Fruit fly (Drosophila melanogaster): ENCODE measurements around the gene BI-1.

DNA sequence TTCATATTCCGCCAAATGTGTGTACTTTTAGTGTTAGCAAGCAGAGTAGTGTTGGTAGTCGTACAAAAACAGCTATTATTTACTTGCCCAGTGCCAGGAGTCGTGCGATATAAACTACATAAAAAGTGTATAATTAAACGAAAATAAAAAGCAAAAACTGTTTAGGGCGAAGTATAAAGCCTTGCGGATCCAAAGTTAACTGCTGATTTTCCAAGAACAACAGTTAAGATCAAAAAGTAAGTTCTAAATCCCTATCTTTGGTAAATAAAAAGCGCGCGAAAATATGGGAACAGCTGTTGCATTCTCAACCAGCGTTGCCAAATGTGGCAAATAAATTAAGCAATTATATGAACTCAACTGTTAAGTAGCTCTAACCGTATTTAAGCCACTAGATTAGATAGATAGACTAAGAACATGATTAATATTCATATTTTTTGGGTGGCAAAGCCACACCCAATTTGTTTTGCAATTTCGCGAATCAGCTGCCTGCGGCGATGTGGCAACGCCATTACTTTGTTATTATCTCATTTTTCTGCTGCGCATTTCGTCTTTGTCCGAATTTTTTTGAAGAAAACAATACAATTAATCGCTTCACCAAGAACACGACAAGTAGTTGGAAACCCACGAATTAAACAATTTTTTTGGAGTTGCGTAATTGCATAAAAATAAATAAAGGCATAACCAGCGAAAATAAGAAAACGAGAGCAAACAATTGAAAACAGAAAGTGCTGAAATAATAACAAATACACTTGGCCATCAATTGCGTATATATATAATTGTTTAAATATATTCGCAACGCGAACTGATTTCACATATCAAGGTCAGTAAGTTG, 31.7 kb upstream of the BI-1 start, which contains the start of the genes Prim1 and CG7083:
- TF ChIP-seq OdsH (GFP tag; optimal IDR thresholded peaks at IDR 0.05) (peak; percentile 76), Lpt (GFP tag; optimal IDR thresholded peaks at IDR 0.05) (no peak), Met (GFP tag; optimal IDR thresholded peaks at IDR 0.05) (no peak), Sox102F (GFP tag; optimal IDR thresholded peaks at IDR 0.05) (peak; percentile 69), CG6792 (GFP tag; optimal IDR thresholded peaks at IDR 0.05) (peak; percentile 45), topi (GFP tag; optimal IDR thresholded peaks at IDR 0.05) (peak; percentile 67), CG16779 (tag; optimal IDR thresholded peaks at IDR 0.05) (no peak), Sox14 (GFP tag; optimal IDR thresholded peaks at IDR 0.05) (peak; percentile 95), CG8319 (GFP tag; optimal IDR thresholded peaks at IDR 0.05) (peak; percentile 51), Ets21C (GFP tag; optimal IDR thresholded peaks at IDR 0.05) (peak; percentile 52), CG15336 (GFP tag; IDR thresholded peaks at IDR 0.05) (peak; percentile 39; the same call in 1 of the 2 replicates)
